Worm (Caenorhabditis elegans) whole organism, late embryonic: Measurements from ENCODE around the gene srh-304.

ENCODE experiments used
- ama-1 ChIP-seq: fragments of 150-350 bp; optimal IDR thresholded peaks from 2 replicates; lab custom pipeline; 2014
- pqm-1 ChIP-seq: sonication (generic microtip); optimal IDR thresholded peaks from 2 replicates; lab custom pipeline; 2016; ENCODE audit warnings: missing genetic modification characterization, missing compliant biosample characterization

ce11 chrV:17857901-17858300 lies 29.5 kb downstream of the srh-304 start:
- TF ChIP-seq pqm-1 (tag; lab: Kevin White, UChicago), result no peak
- TF ChIP-seq ama-1 (lab: Kevin White, UChicago), result no peak
